Fruit fly (Drosophila melanogaster): Measurements from ENCODE around the gene CG5235.
A peak's percentile ranks its signal among the peaks of the same experiment; 100 is the strongest.

Gene CG5235

DNA sequence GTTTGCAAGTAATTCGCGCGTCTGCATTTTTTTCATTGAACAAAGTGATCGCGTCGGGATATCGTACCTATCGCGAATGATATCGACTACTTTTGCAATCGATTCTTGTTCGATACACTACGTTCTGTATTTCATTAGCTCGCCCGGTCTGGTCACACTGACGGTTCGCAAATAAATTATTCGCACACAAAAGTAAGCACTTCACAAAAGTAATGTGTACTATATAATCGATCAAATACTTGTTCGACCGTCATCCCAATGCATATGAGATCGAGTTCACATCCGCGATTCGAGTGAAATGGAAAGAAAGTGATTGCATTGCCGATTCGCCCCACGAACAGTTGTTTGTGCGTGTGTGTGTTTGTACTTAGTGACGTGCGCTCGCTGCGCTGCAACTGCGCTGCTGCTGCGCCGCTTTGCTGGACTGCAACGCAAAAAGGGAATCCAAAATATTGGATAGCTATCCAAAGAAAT lies at the start of gene CG5235, which contains the start of gene ClC-c:
Gene CG5235 (minus strand): TSS at position 63 of the 474 bp plus-strand sequence.
Gene ClC-c (plus strand): TSS at position 125 of the 474 bp plus-strand sequence.
- TF ChIP-seq noc (tag; optimal IDR thresholded peaks at IDR 0.05): peak; percentile 39

DNA sequence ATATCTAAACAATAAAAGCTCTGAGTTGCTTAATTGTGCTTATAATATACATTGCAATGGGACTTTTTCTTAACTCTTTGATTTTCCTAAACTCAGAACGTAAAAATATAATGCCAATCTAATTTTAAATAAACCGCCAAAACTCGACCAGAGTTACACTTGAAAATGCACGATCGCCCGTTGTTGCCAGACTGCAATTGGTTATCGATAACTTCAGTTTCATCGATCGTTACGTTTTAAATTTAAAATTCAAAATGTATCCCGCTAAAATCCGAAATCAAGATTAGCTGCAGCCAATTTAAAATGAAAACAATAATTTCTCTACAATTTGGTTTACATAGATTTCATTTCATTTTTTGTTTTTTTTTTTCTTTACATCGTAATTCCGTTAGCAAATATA lies 48.9 kb upstream of the CG5235 start:
- no peak for TF ChIP-seq noc (tag; optimal IDR thresholded peaks at IDR 0.05)

DNA sequence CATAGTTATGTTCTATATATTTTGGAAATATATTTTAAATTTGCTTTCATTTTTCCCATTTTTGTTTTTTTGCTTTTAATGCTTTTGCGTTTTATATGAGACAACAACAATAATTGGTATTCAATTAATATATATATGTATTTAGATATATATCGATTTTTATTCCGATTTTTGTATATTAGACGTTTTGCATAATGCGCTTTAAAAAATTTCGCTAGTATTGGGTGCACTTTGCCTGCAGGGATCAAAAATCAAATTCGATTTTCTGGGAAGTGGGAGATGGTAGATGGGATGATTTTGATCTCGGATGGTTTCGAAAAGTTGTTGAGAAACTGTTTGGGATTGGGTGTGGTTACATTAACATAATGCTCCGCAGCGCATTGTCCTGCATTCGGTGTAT lies 47.6 kb upstream of the CG5235 start, which contains the start of gene CG5157:
Gene CG5157 (minus strand): TSS at position 101 of the 400 bp plus-strand sequence.
- TF ChIP-seq noc (tag; optimal IDR thresholded peaks at IDR 0.05): no peak

DNA sequence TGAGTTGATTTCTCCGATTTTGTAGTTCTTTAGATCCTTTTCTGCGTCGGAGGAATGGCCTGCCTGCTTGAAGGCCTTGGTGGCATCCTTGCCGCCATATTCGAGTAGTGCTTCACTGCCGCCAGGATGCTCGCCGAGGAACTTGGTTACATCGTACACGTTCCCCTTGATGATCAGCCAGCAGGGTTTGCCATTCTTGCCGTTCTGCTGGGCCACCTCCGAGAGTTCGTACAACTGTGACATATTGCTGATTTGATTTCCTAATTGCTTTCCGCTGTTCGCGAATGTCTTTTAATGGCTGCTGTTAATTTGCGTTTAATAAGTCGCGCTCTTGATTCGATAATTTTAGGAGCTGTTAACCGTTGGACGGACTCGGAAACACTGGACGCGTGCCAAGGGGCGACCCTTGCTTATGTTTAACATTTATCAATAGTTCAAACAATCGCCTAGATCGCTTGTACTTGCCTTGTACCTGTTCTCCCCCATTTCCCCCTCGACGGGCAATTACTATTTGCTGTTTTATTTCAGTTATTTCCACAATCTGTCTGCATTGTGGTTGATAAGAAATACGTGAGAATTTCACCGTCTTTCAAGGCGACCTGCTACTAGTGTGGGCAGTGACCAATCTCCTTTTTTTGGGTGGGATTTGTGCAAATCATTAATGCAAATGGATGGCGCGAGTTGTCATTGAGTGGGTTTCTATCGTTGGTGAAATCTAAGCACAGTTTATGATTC lies 46.8 kb upstream of the CG5235 start:
- peak; percentile 82 for TF ChIP-seq noc (tag; optimal IDR thresholded peaks at IDR 0.05)

DNA sequence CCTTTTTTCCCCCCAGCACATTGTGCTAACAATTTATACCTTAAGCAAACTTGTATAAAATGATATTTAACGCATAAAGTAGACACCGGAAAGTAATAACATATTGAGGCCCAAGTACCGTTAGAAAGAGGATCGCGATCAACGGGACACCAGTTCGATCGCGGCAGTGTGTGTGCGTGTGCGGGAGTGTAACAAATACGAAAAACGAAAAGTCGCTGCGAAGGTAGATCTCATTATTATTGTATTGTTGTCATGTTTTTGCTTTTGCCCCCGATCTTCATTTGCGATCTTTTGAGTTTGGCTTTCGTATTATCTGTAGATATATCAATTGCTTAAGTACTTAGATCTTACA lies 41.9 kb upstream of the CG5235 start:
- TF ChIP-seq noc (tag; optimal IDR thresholded peaks at IDR 0.05): no peak

- peak; percentile 43 for TF ChIP-seq noc (tag; optimal IDR thresholded peaks at IDR 0.05)
Measured at dm6 chr3L:16131264-16132066, 41.3 kb upstream of the CG5235 start, which contains the start of the genes Trs20 and elg1. Gene Trs20, minus strand, starts transcription at chr3L:16131632. Gene elg1, plus strand, starts transcription at chr3L:16132028.

- TF ChIP-seq noc (tag; optimal IDR thresholded peaks at IDR 0.05): no peak
Measured at dm6 chr3L:16128973-16129745, 39.0 kb upstream of the CG5235 start, which contains the start of gene SsRbeta. Gene SsRbeta, plus strand, starts transcription at chr3L:16129617.

dm6 chr3L:16128481-16128972 lies 38.3 kb upstream of the CG5235 start, which contains the start of gene Pgm1:
Gene Pgm1, minus strand, starts transcription at chr3L:16128531.
- peak; percentile 87 for TF ChIP-seq noc (tag; optimal IDR thresholded peaks at IDR 0.05)

- no peak for TF ChIP-seq noc (tag; optimal IDR thresholded peaks at IDR 0.05)
Measured at dm6 chr3L:16121791-16122190, 31.6 kb upstream of the CG5235 start, which contains the start of gene Strump. Gene Strump, plus strand, starts transcription at chr3L:16122002.

- no peak for TF ChIP-seq noc (tag; optimal IDR thresholded peaks at IDR 0.05)
Measured at dm6 chr3L:16113607-16114337, 23.6 kb upstream of the CG5235 start.

DNA sequence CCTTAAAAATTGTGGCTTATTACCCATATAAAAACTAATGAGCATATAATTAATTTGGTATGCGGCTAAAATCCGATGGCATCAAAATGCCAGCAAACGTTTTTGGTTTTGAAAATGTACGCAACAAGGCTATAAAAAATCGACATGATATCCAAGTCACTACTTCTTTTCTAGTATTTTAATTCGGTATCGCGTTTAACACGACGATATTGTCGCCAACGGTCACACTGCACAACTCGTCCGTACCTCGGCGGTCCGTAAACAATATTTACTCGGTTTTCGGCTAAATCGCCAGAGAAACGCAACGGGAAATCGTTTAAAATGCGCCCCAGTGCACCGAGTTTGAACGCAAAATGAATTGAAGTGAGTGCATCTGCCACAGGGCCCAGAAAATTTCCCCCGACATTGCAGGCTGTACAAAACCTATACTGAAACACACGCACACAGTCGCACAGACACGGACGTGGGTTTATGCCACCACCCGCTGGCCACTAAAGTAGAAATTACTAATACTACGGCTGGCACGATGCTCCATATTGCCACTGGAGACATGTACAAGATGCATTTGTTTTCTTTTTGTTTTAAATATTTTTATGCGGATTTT lies 22.9 kb upstream of the CG5235 start, which contains the start of gene Taf4:
Gene Taf4 (plus strand): TSS at position 210 of the 604 bp plus-strand sequence.
- no peak for TF ChIP-seq noc (tag; optimal IDR thresholded peaks at IDR 0.05)

- TF ChIP-seq noc (tag; optimal IDR thresholded peaks at IDR 0.05): no peak
Measured at dm6 chr3L:16112069-16112820, 22.1 kb upstream of the CG5235 start, which contains the start of gene Zn72D. Gene Zn72D, minus strand, starts transcription at chr3L:16112626.

DNA sequence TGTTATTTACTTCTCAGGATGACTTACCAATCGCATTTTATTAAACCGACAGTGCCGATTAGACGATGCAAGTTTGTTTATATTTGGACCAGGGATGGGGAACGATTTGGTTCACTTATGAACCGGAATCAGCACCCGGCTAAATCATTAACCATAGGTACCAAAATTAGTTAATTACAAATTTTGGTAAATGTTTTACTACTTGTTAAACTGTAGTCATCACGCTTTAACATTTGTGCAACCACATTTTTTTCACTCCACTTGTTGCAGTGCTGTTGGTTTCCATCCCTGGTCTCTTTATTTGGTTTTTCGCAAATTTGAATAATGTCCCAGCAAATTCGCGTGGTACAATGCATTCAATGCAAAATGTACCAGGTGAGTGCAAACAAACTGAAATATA lies 15.3 kb upstream of the CG5235 start, which contains the start of the genes IntS9 and CG43295:
Gene IntS9 (minus strand): TSS at position 100 of the 400 bp plus-strand sequence.
Gene CG43295 (plus strand): TSS at position 325 of the 400 bp plus-strand sequence.
- no peak for TF ChIP-seq noc (tag; optimal IDR thresholded peaks at IDR 0.05)
